Worm (Caenorhabditis elegans) whole organism, L2 larva: ENCODE data around the gene glod-4.
A peak's percentile ranks its signal among the peaks of the same experiment; 100 is the strongest.

Experiments used
- C34F6.9 ChIP-seq: fragments of 150-350 bp; optimal IDR thresholded peaks from 2 replicates; lab custom pipeline; 2014; ENCODE audit warnings: missing biosample characterization, missing genetic modification characterization
- F13H6.1 ChIP-seq: sonication (generic microtip); optimal IDR thresholded peaks from 2 replicates; lab custom pipeline; 2016; ENCODE audit warnings: missing genetic modification characterization, missing compliant biosample characterization
- R02D3.7 ChIP-seq: fragments of 150-350 bp; optimal IDR thresholded peaks from 2 replicates; lab custom pipeline; 2014; ENCODE audit warnings: missing biosample characterization, missing genetic modification characterization
- ZK546.5 ChIP-seq: sonication (generic microtip); optimal IDR thresholded peaks from 2 replicates; lab custom pipeline; 2017; ENCODE audit warnings: missing biosample characterization, missing genetic modification characterization
- alr-1 ChIP-seq: fragments of 150-350 bp; optimal IDR thresholded peaks from 2 replicates; lab custom pipeline; 2014; ENCODE audit warnings: missing biosample characterization, missing genetic modification characterization
- aly-2 ChIP-seq: fragments of 150-350 bp; optimal IDR thresholded peaks from 2 replicates; lab custom pipeline; 2014; ENCODE audit warnings: missing biosample characterization, missing genetic modification characterization
- ama-1 ChIP-seq: fragments of 150-350 bp; optimal IDR thresholded peaks from 2 replicates; lab custom pipeline; 2018; ENCODE audit warnings: inconsistent platforms
- blmp-1 ChIP-seq: sonication (generic microtip); optimal IDR thresholded peaks from 2 replicates; lab custom pipeline; 2017; ENCODE audit warnings: missing genetic modification characterization, mild to moderate bottlenecking, missing compliant biosample characterization, antibody characterized with exemption, moderate library complexity; ENCODE audit not compliant: insufficient read depth
- ceh-82 ChIP-seq: fragments of 150-350 bp; optimal IDR thresholded peaks from 2 replicates; lab custom pipeline; 2014; ENCODE audit warnings: missing biosample characterization, missing genetic modification characterization
- crh-2 ChIP-seq: sonication (generic microtip); optimal IDR thresholded peaks from 2 replicates; lab custom pipeline; 2017; ENCODE audit warnings: missing biosample characterization, missing genetic modification characterization
- dmd-4 ChIP-seq: sonication (generic microtip); optimal IDR thresholded peaks from 2 replicates; lab custom pipeline; 2017; ENCODE audit warnings: missing biosample characterization, missing genetic modification characterization
- elt-3 ChIP-seq: sonication (generic microtip); optimal IDR thresholded peaks from 2 replicates; lab custom pipeline; 2017; ENCODE audit warnings: missing biosample characterization, missing genetic modification characterization
- fos-1 ChIP-seq: fragments of 150-350 bp; optimal IDR thresholded peaks from 2 replicates; lab custom pipeline; 2014; ENCODE audit warnings: missing biosample characterization, missing genetic modification characterization
- gmeb-1 ChIP-seq: fragments of 150-350 bp; optimal IDR thresholded peaks from 2 replicates; lab custom pipeline; 2014; ENCODE audit warnings: missing biosample characterization, missing genetic modification characterization
- lin-11 ChIP-seq: fragments of 150-350 bp; sonication (generic microtip); optimal IDR thresholded peaks from 2 replicates; lab custom pipeline; 2014; ENCODE audit warnings: missing biosample characterization, missing genetic modification characterization, inconsistent platforms, mixed read lengths
- lin-13 ChIP-seq: fragments of 150-350 bp; optimal IDR thresholded peaks from 2 replicates; lab custom pipeline; 2014; ENCODE audit warnings: missing biosample characterization, missing genetic modification reagents, missing genetic modification characterization
- lin-39 ChIP-seq: fragments of 150-350 bp; optimal IDR thresholded peaks from 2 replicates; lab custom pipeline; 2014; ENCODE audit warnings: missing biosample characterization, missing genetic modification reagents, missing genetic modification characterization
- lsy-2 ChIP-seq, 2 experiments: fragments of 150-350 bp in 1 of 2; sonication (generic microtip) in 1 of 2; optimal IDR thresholded peaks; 2 replicates each; lab custom pipeline; 2014 to 2017; ENCODE audit warnings: missing biosample characterization in 2 of 2, missing genetic modification characterization in 2 of 2
- mab-5 ChIP-seq: fragments of 150-350 bp; optimal IDR thresholded peaks from 2 replicates; lab custom pipeline; 2014; ENCODE audit warnings: missing biosample characterization, missing genetic modification characterization
- mdl-1 ChIP-seq, 2 experiments: fragments of 150-350 bp in 1 of 2; sonication (generic microtip) in 1 of 2; optimal IDR thresholded peaks; 2 replicates each; lab custom pipeline; 2017; ENCODE audit warnings: missing biosample characterization in 2 of 2, missing genetic modification characterization in 2 of 2
- nhr-10 ChIP-seq: sonication (generic microtip); optimal IDR thresholded peaks from 2 replicates; lab custom pipeline; 2017; ENCODE audit warnings: missing biosample characterization, missing genetic modification characterization
- nhr-11 ChIP-seq: fragments of 150-350 bp; optimal IDR thresholded peaks from 2 replicates; lab custom pipeline; 2014; ENCODE audit warnings: missing biosample characterization, missing genetic modification characterization
- nhr-12 ChIP-seq: fragments of 150-350 bp; optimal IDR thresholded peaks from 2 replicates; lab custom pipeline; 2014; ENCODE audit warnings: missing biosample characterization, missing genetic modification characterization
- nhr-129 ChIP-seq: fragments of 150-350 bp; optimal IDR thresholded peaks from 2 replicates; lab custom pipeline; 2014; ENCODE audit warnings: missing biosample characterization, missing genetic modification characterization
- nhr-21 ChIP-seq: fragments of 150-350 bp; optimal IDR thresholded peaks from 2 replicates; lab custom pipeline; 2014; ENCODE audit warnings: missing biosample characterization, missing genetic modification characterization
- nhr-23 ChIP-seq: fragments of 150-350 bp; optimal IDR thresholded peaks from 2 replicates; lab custom pipeline; 2014; ENCODE audit warnings: missing biosample characterization, missing genetic modification reagents, missing genetic modification characterization
- nhr-25 ChIP-seq: fragments of 150-350 bp; sonication (generic microtip); optimal IDR thresholded peaks from 3 replicates; lab custom pipeline; 2014; ENCODE audit warnings: missing biosample characterization, missing genetic modification characterization
- nhr-77 ChIP-seq: fragments of 150-350 bp; optimal IDR thresholded peaks from 2 replicates; lab custom pipeline; 2014; ENCODE audit warnings: missing biosample characterization, missing genetic modification characterization
- peb-1 ChIP-seq: fragments of 150-350 bp; optimal IDR thresholded peaks from 2 replicates; lab custom pipeline; 2014; ENCODE audit warnings: missing biosample characterization, missing genetic modification characterization
- sma-3 ChIP-seq: sonication (generic microtip); optimal IDR thresholded peaks from 2 replicates; lab custom pipeline; 2016; ENCODE audit warnings: missing genetic modification reagents, missing genetic modification characterization, missing compliant biosample characterization
- sma-9 ChIP-seq, 2 experiments: fragments of 150-350 bp in 1 of 2; sonication (generic microtip) in 1 of 2; optimal IDR thresholded peaks; 2 replicates each; lab custom pipeline; 2014 to 2016; ENCODE audit warnings: missing genetic modification characterization in 2 of 2, mild to moderate bottlenecking in 1 of 2, missing biosample characterization in 1 of 2, missing compliant biosample characterization in 1 of 2, missing genetic modification reagents in 1 of 2, moderate library complexity in 1 of 2
- snpc-4 ChIP-seq: fragments of 150-350 bp; optimal IDR thresholded peaks from 2 replicates; lab custom pipeline; 2014; ENCODE audit warnings: missing biosample characterization, missing genetic modification characterization
- unc-39 ChIP-seq: fragments of 150-350 bp; optimal IDR thresholded peaks from 2 replicates; lab custom pipeline; 2014; ENCODE audit warnings: missing biosample characterization, missing genetic modification characterization
- unc-55 ChIP-seq: fragments of 150-350 bp; sonication (generic microtip); optimal IDR thresholded peaks from 3 replicates; lab custom pipeline; 2014; ENCODE audit warnings: missing biosample characterization, missing genetic modification reagents, missing genetic modification characterization
- ztf-1 ChIP-seq: fragments of 200-800 bp; sonication (Bioruptor generic); conservative IDR thresholded peaks from 2 replicates; pipeline ENCODE4 v1.3.6; 2022; ENCODE audit warnings: missing genetic modification characterization, missing compliant biosample characterization
- ztf-11 ChIP-seq: sonication (generic microtip); optimal IDR thresholded peaks from 2 replicates; lab custom pipeline; 2017; ENCODE audit warnings: missing biosample characterization, missing genetic modification characterization
- ztf-4 ChIP-seq: fragments of 150-350 bp; optimal IDR thresholded peaks from 2 replicates; lab custom pipeline; 2014; ENCODE audit warnings: missing biosample characterization, missing genetic modification characterization

Gene glod-4

ce11 chrIII:4181338-4181737 is 27.9 kb downstream of the glod-4 start, which contains the start of gene C16C10.1:
Gene C16C10.1 (minus strand): TSS chrIII:4181438.
- TF ChIP-seq gmeb-1 (tag; lab: Kevin White, UChicago) (no peak), aly-2 (tag; lab: Kevin White, UChicago) (no peak), lin-13 (no peak), blmp-1 (tag; lab: Kevin White, UChicago) (no peak), unc-39 (tag; lab: Kevin White, UChicago) (no peak), lin-39 (tag; lab: Kevin White, UChicago) (no peak), nhr-12 (tag; lab: Kevin White, UChicago) (no peak), ama-1 (lab: Kevin White, UChicago) (no peak), ztf-11 (no peak), snpc-4 (tag; lab: Kevin White, UChicago) (no peak), sma-3 (GFP tag; lab: Kevin White, UChicago) (no peak), elt-3 (tag; lab: Kevin White, UChicago) (no peak), R02D3.7 (tag; lab: Kevin White, UChicago) (no peak), nhr-21 (no peak), nhr-23 (tag; lab: Kevin White, UChicago) (no peak), ztf-1 (GFP tag; lab: Robert Waterston, UW) (no peak)

- TF ChIP-seq nhr-21, result no peak
- no peak for TF ChIP-seq ceh-82 (tag; lab: Kevin White, UChicago)
- TF ChIP-seq crh-2 (tag; lab: Kevin White, UChicago), result peak; percentile 21
- peak; percentile 30 for TF ChIP-seq C34F6.9 (tag; lab: Kevin White, UChicago)
- peak in 1 of 2 experiments; percentile 12 for TF ChIP-seq lsy-2 (tag; optimal IDR thresholded peaks at IDR 0.05; lab: Kevin White, UChicago)
- no peak for TF ChIP-seq nhr-11 (tag; lab: Kevin White, UChicago)
- no peak for TF ChIP-seq lin-13
- TF ChIP-seq, all 48 proteins: peak for 3
These were observed 33.4 kb downstream of the glod-4 start, which contains the start of gene lars-1 for ce11 chrIII:4186751-4187309. Gene lars-1 (minus strand): TSS chrIII:4186801.

- TF ChIP-seq nhr-25 (tag; lab: Kevin White, UChicago), result peak; percentile 41
- TF ChIP-seq F13H6.1 (tag; lab: Kevin White, UChicago), result no peak
- TF ChIP-seq blmp-1 (tag; lab: Kevin White, UChicago), result peak; percentile 75
These were observed 34.4 kb downstream of the glod-4 start, which contains the start of gene R74.2 for ce11 chrIII:4187845-4188244. Gene R74.2 (plus strand): TSS chrIII:4188160.

ce11 chrIII:4189602-4190001 is 36.2 kb downstream of the glod-4 start:
- no peak for TF ChIP-seq nhr-25 (tag; lab: Kevin White, UChicago)
- no peak for TF ChIP-seq alr-1 (tag; lab: Kevin White, UChicago)
- TF ChIP-seq fos-1 (tag; lab: Kevin White, UChicago), result peak; percentile 17
- no peak for TF ChIP-seq nhr-77 (tag; lab: Kevin White, UChicago)
- peak; percentile 84 for TF ChIP-seq blmp-1 (tag; lab: Kevin White, UChicago)
- TF ChIP-seq aly-2 (tag; lab: Kevin White, UChicago), result no peak
- TF ChIP-seq gmeb-1 (tag; lab: Kevin White, UChicago), result no peak
- TF ChIP-seq ZK546.5 (tag; lab: Kevin White, UChicago), result no peak

- TF ChIP-seq nhr-23 (tag; lab: Kevin White, UChicago) (no peak), F13H6.1 (tag; lab: Kevin White, UChicago) (no peak), ama-1 (lab: Kevin White, UChicago) (no peak), sma-3 (GFP tag; lab: Kevin White, UChicago) (no peak), ceh-82 (tag; lab: Kevin White, UChicago) (no peak)
These were observed 36.8 kb downstream of the glod-4 start, which contains the start of gene spp-28 for ce11 chrIII:4190241-4190640. Gene spp-28 (minus strand): TSS chrIII:4190341.

ce11 chrIII:4191091-4191638 is 37.8 kb downstream of the glod-4 start, which contains the start of gene dnj-16:
Gene dnj-16 (plus strand): TSS chrIII:4191141.
- TF ChIP-seq sma-9 (GFP tag; optimal IDR thresholded peaks at IDR 0.05; lab: Kevin White, UChicago), result peak; percentile 12
- no peak for TF ChIP-seq sma-9 (tag; optimal IDR thresholded peaks at IDR 0.05; lab: Kevin White, UChicago)
- TF ChIP-seq peb-1, result no peak
- TF ChIP-seq lsy-2 (tag; optimal IDR thresholded peaks at IDR 0.05; lab: Kevin White, UChicago), result peak; percentile 8 to 55
- TF ChIP-seq R02D3.7 (tag; lab: Kevin White, UChicago), result no peak
- TF ChIP-seq lin-13, result peak; percentile 29
- peak; percentile 66 for TF ChIP-seq nhr-129 (tag; lab: Kevin White, UChicago)
- no peak for TF ChIP-seq ztf-11
- TF ChIP-seq dmd-4 (tag; lab: Kevin White, UChicago), result no peak
- TF ChIP-seq mab-5 (tag; lab: Kevin White, UChicago), result peak; percentile 16
- TF ChIP-seq lin-11 (tag; lab: Kevin White, UChicago), result no peak
- TF ChIP-seq crh-2 (tag; lab: Kevin White, UChicago), result peak; percentile 74
- no peak for TF ChIP-seq aly-2 (tag; lab: Kevin White, UChicago)
- TF ChIP-seq unc-55 (GFP tag; lab: Kevin White, UChicago), result peak; percentile 94
- TF ChIP-seq mdl-1 (tag; optimal IDR thresholded peaks at IDR 0.05; lab: Kevin White, UChicago), result peak in 1 of 2 experiments; percentile 2
- TF ChIP-seq fos-1 (tag; lab: Kevin White, UChicago), result peak; percentile 97
- TF ChIP-seq nhr-10 (tag; lab: Kevin White, UChicago), result no peak
- TF ChIP-seq snpc-4 (tag; lab: Kevin White, UChicago), result no peak
- TF ChIP-seq C34F6.9 (tag; lab: Kevin White, UChicago), result peak; percentile 87
- TF ChIP-seq nhr-21, result no peak
- TF ChIP-seq F13H6.1 (tag; lab: Kevin White, UChicago), result no peak
- TF ChIP-seq ztf-4, result peak; percentile 23
- no peak for TF ChIP-seq nhr-77 (tag; lab: Kevin White, UChicago)
- TF ChIP-seq gmeb-1 (tag; lab: Kevin White, UChicago), result no peak
